Worm (Caenorhabditis elegans) whole organism, young adult: Measurements from ENCODE around the gene ceh-93.
A peak's percentile ranks its signal among the peaks of the same experiment; 100 is the strongest.

Experiments used
- B0019.2 ChIP-seq: fragments of 200-800 bp; sonication (Bioruptor generic); conservative IDR thresholded peaks from 2 replicates; pipeline ENCODE4 v1.3.6; 2022; ENCODE audit warnings: missing genetic modification reagents, missing genetic modification characterization, missing compliant biosample characterization
- B0035.1 ChIP-seq: sonication (generic microtip); optimal IDR thresholded peaks from 2 replicates; lab custom pipeline; 2016; ENCODE audit warnings: missing genetic modification characterization, mild to moderate bottlenecking, missing compliant biosample characterization, missing genotype, missing genetic modification reagents
- B0261.1 ChIP-seq: sonication (generic microtip); optimal IDR thresholded peaks from 2 replicates; lab custom pipeline; 2016; ENCODE audit warnings: mild to moderate bottlenecking, missing genetic modification characterization, moderate library complexity, missing compliant biosample characterization
- B0336.3 ChIP-seq: fragments of 200-800 bp; sonication (Bioruptor generic); IDR thresholded peaks from 2 replicates; pipeline ENCODE4 v1.3.6; 2022; ENCODE audit warnings: missing genetic modification characterization, missing compliant biosample characterization
- C06A6.2 ChIP-seq: fragments of 200-800 bp; sonication (Bioruptor generic); conservative IDR thresholded peaks from 2 replicates; pipeline ENCODE4 v1.3.6; 2022; ENCODE audit warnings: missing genetic modification characterization, missing compliant biosample characterization
- D2030.7 ChIP-seq: fragments of 200-800 bp; sonication (Bioruptor generic); IDR thresholded peaks from 2 replicates; pipeline ENCODE4 v1.3.6; 2022; ENCODE audit warnings: missing genetic modification reagents, missing genetic modification characterization, missing compliant biosample characterization
- F23B12.7 ChIP-seq: sonication (generic microtip); optimal IDR thresholded peaks from 2 replicates; lab custom pipeline; 2017; ENCODE audit warnings: missing genetic modification characterization, mild to moderate bottlenecking, missing compliant biosample characterization, antibody characterized with exemption, moderate library complexity; ENCODE audit not compliant: insufficient read depth
- F37B4.10 ChIP-seq: fragments of 200-800 bp; sonication (Bioruptor generic); IDR thresholded peaks from 2 replicates; pipeline ENCODE4 v1.3.6; 2022; ENCODE audit warnings: missing genetic modification characterization, missing compliant biosample characterization
- F52B5.7 ChIP-seq: sonication (generic microtip); optimal IDR thresholded peaks from 2 replicates; lab custom pipeline; 2016; ENCODE audit warnings: mild to moderate bottlenecking, missing genetic modification characterization, missing compliant biosample characterization
- F57A8.1 ChIP-seq: fragments of 200-800 bp; sonication (Bioruptor generic); optimal IDR thresholded peaks from 2 replicates; lab custom pipeline; 2018; ENCODE audit warnings: mild to moderate bottlenecking, missing genetic modification characterization, moderate library complexity, missing compliant biosample characterization
- ama-1 ChIP-seq, 3 experiments: fragments of 150-350 bp in 1 of 3; sonication (generic microtip) in 2 of 3; optimal IDR thresholded peaks; 2 replicates each; lab custom pipeline; 2014 to 2018; ENCODE audit warnings: missing biosample characterization in 2 of 3, missing genetic modification characterization in 2 of 3, missing genetic modification reagents in 2 of 3
- aptf-2 ChIP-seq: fragments of 200-800 bp; sonication (Bioruptor generic); conservative IDR thresholded peaks from 2 replicates; pipeline ENCODE4 v1.3.6; 2022; ENCODE audit warnings: missing genetic modification reagents, missing genetic modification characterization, missing compliant biosample characterization
- atf-7 ChIP-seq: sonication (generic microtip); optimal IDR thresholded peaks from 2 replicates; lab custom pipeline; 2017; ENCODE audit warnings: mild to moderate bottlenecking, missing genetic modification characterization, missing compliant biosample characterization
- athp-1 ChIP-seq: sonication (generic microtip); optimal IDR thresholded peaks from 2 replicates; lab custom pipeline; 2017; ENCODE audit warnings: mild to moderate bottlenecking, missing genetic modification characterization, missing compliant biosample characterization
- bed-2 ChIP-seq: fragments of 200-800 bp; sonication (Bioruptor generic); IDR thresholded peaks from 2 replicates; pipeline ENCODE4 v1.3.6; 2022; ENCODE audit warnings: missing genetic modification reagents, missing genetic modification characterization, missing compliant biosample characterization
- ccch-3 ChIP-seq: fragments of 200-800 bp; sonication (Bioruptor generic); optimal IDR thresholded peaks from 2 replicates; lab custom pipeline; 2018; ENCODE audit warnings: mild to moderate bottlenecking, missing genetic modification characterization, missing compliant biosample characterization
- cebp-2 ChIP-seq: fragments of 200-800 bp; sonication (Bioruptor generic); IDR thresholded peaks from 2 replicates; pipeline ENCODE4 v1.3.6; 2022; ENCODE audit warnings: missing genetic modification characterization, missing compliant biosample characterization
- ceh-100 ChIP-seq: fragments of 200-800 bp; sonication (Bioruptor generic); IDR thresholded peaks from 2 replicates; pipeline ENCODE4 v1.3.6; 2022; ENCODE audit warnings: missing genetic modification reagents, missing genetic modification characterization, missing compliant biosample characterization
- ceh-91 ChIP-seq: fragments of 200-800 bp; sonication (Bioruptor generic); IDR thresholded peaks from 2 replicates; pipeline ENCODE4 v1.3.6; 2022; ENCODE audit warnings: missing genetic modification reagents, missing genetic modification characterization, missing compliant biosample characterization
- dox-1 ChIP-seq: fragments of 200-800 bp; sonication (Bioruptor generic); IDR thresholded peaks from 2 replicates; pipeline ENCODE4 v1.3.6; 2022; ENCODE audit warnings: missing genetic modification reagents, missing genetic modification characterization, missing compliant biosample characterization
- dpff-1 ChIP-seq: sonication (generic microtip); optimal IDR thresholded peaks from 2 replicates; lab custom pipeline; 2017; ENCODE audit warnings: mild to moderate bottlenecking, missing genetic modification characterization, missing compliant biosample characterization
- dpl-1 ChIP-seq: fragments of 150-350 bp; optimal IDR thresholded peaks from 2 replicates; lab custom pipeline; 2014; ENCODE audit warnings: missing biosample characterization, missing genetic modification reagents, missing genetic modification characterization
- egrh-3 ChIP-seq: fragments of 200-800 bp; sonication (Bioruptor generic); IDR thresholded peaks from 2 replicates; pipeline ENCODE4 v1.3.6; 2022; ENCODE audit warnings: missing genetic modification reagents, missing genetic modification characterization, missing compliant biosample characterization
- hlh-26 ChIP-seq: fragments of 200-800 bp; sonication (Bioruptor generic); conservative IDR thresholded peaks from 2 replicates; pipeline ENCODE4 v1.3.6; 2022; ENCODE audit warnings: missing genetic modification reagents, missing genetic modification characterization, missing compliant biosample characterization
- lag-1 ChIP-seq: fragments of 200-800 bp; sonication (Bioruptor generic); IDR thresholded peaks from 2 replicates; pipeline ENCODE4 v1.3.6; 2022; ENCODE audit warnings: missing genetic modification reagents, missing genetic modification characterization, missing compliant biosample characterization
- let-526 ChIP-seq: fragments of 200-800 bp; sonication (Bioruptor generic); IDR thresholded peaks from 2 replicates; pipeline ENCODE4 v1.3.6; 2022; ENCODE audit warnings: missing genetic modification reagents, missing genetic modification characterization, missing compliant biosample characterization
- let-607 ChIP-seq, 2 experiments: fragments of 200-800 bp in 1 of 2; sonication (Bioruptor generic) in 1 of 2; sonication (generic microtip) in 1 of 2; optimal IDR thresholded peaks; 2 replicates each; lab custom pipeline; 2016 to 2018; ENCODE audit warnings: mild to moderate bottlenecking in 2 of 2, missing compliant biosample characterization in 2 of 2, missing genetic modification characterization in 2 of 2, moderate library complexity in 2 of 2, missing genotype in 1 of 2
- lin-26 ChIP-seq: fragments of 200-800 bp; sonication (Bioruptor generic); IDR thresholded peaks from 2 replicates; pipeline ENCODE4 v1.3.6; 2022; ENCODE audit warnings: missing genetic modification reagents, missing genetic modification characterization, missing compliant biosample characterization
- lin-40 ChIP-seq: sonication (generic microtip); optimal IDR thresholded peaks from 2 replicates; lab custom pipeline; 2016; ENCODE audit warnings: missing genetic modification characterization, mild to moderate bottlenecking, missing compliant biosample characterization, missing genotype, missing genetic modification reagents
- lin-54 ChIP-seq: fragments of 200-800 bp; sonication (Bioruptor generic); optimal IDR thresholded peaks from 2 replicates; lab custom pipeline; 2018; ENCODE audit warnings: mild to moderate bottlenecking, missing genetic modification characterization, missing compliant biosample characterization
- madf-6 ChIP-seq: fragments of 200-800 bp; sonication (Bioruptor generic); IDR thresholded peaks from 2 replicates; pipeline ENCODE4 v1.3.6; 2022; ENCODE audit warnings: missing genetic modification reagents, missing genetic modification characterization, missing compliant biosample characterization
- mel-28 ChIP-seq: sonication (generic microtip); optimal IDR thresholded peaks from 2 replicates; lab custom pipeline; 2016; ENCODE audit warnings: borderline replicate concordance, mild to moderate bottlenecking, missing genetic modification characterization, missing compliant biosample characterization
- mes-4 ChIP-seq: sonication (generic microtip); optimal IDR thresholded peaks from 2 replicates; lab custom pipeline; 2016; ENCODE audit warnings: missing genotype, missing genetic modification characterization, missing compliant biosample characterization
- nhr-120 ChIP-seq: fragments of 200-800 bp; sonication (Bioruptor generic); IDR thresholded peaks from 2 replicates; pipeline ENCODE4 v1.3.6; 2022; ENCODE audit warnings: missing genetic modification characterization, missing compliant biosample characterization
- nhr-80 ChIP-seq: sonication (generic microtip); optimal IDR thresholded peaks from 2 replicates; lab custom pipeline; 2016; ENCODE audit warnings: missing genetic modification characterization, missing compliant biosample characterization
- pha-4 ChIP-seq: fragments of 150-350 bp; sonication (generic microtip); optimal IDR thresholded peaks from 2 replicates; lab custom pipeline; 2014; ENCODE audit warnings: missing biosample characterization, missing genetic modification reagents, missing genetic modification characterization
- rcor-1 ChIP-seq: fragments of 200-800 bp; sonication (Bioruptor generic); IDR thresholded peaks from 2 replicates; pipeline ENCODE4 v1.3.6; 2022; ENCODE audit warnings: missing genetic modification reagents, missing genetic modification characterization, missing compliant biosample characterization
- snpc-1.1 ChIP-seq: sonication (generic microtip); optimal IDR thresholded peaks from 2 replicates; lab custom pipeline; 2017; ENCODE audit warnings: missing genetic modification characterization, mild to moderate bottlenecking, missing compliant biosample characterization, antibody characterized with exemption, moderate library complexity, missing genotype, missing genetic modification reagents; ENCODE audit not compliant: insufficient read depth
- somi-1 ChIP-seq: fragments of 200-800 bp; sonication (Bioruptor generic); optimal IDR thresholded peaks from 2 replicates; lab custom pipeline; 2018; ENCODE audit warnings: mild to moderate bottlenecking, missing genetic modification characterization, missing compliant biosample characterization
- zfh-2 ChIP-seq: fragments of 200-800 bp; sonication (Bioruptor generic); conservative IDR thresholded peaks from 2 replicates; pipeline ENCODE4 v1.3.6; 2022; ENCODE audit warnings: missing genetic modification reagents, missing genetic modification characterization, missing compliant biosample characterization
- ztf-25 ChIP-seq: fragments of 200-800 bp; sonication (Bioruptor generic); IDR thresholded peaks from 2 replicates; pipeline ENCODE4 v1.3.6; 2022; ENCODE audit warnings: missing genetic modification reagents, missing genetic modification characterization, missing compliant biosample characterization
- ztf-26 ChIP-seq: sonication (generic microtip); optimal IDR thresholded peaks from 2 replicates; lab custom pipeline; 2017; ENCODE audit warnings: missing genetic modification characterization, missing compliant biosample characterization

ceh-93 gene

ce11 chrX:423757-424156 lies 35.2 kb upstream of the ceh-93 start:
- TF ChIP-seq let-607 (tag; optimal IDR thresholded peaks at IDR 0.05; lab: Kevin White, UChicago) (no peak), lin-54 (no peak), nhr-80 (peak; percentile 44)

- peak in 1 of 2 experiments; percentile 1 for TF ChIP-seq let-607 (tag; optimal IDR thresholded peaks at IDR 0.05; lab: Kevin White, UChicago)
- no peak for TF ChIP-seq dpff-1 (tag; lab: Kevin White, UChicago)
- TF ChIP-seq athp-1 (tag; lab: Kevin White, UChicago) = no peak
- TF ChIP-seq rcor-1 = no peak
- 0 out of 2 replicates have a peak, but pooled peaks have one; percentile 53 for TF ChIP-seq hlh-26
- no peak for TF ChIP-seq F23B12.7
- TF ChIP-seq bed-2 (GFP tag; lab: Robert Waterston, UW) = no peak
- no peak for TF ChIP-seq lag-1 (GFP tag; lab: Robert Waterston, UW)
- TF ChIP-seq dox-1 (GFP tag; lab: Robert Waterston, UW) = 0 out of 2 replicates have a peak, but pooled peaks have one; percentile 5
- TF ChIP-seq zfh-2 = peak; percentile 89
- no peak for TF ChIP-seq ztf-25
- TF ChIP-seq lin-54 = no peak
- no peak for TF ChIP-seq F37B4.10 (GFP tag; lab: Robert Waterston, UW)
- TF ChIP-seq B0261.1 = no peak
- TF ChIP-seq mes-4 (tag; lab: Kevin White, UChicago) = peak; percentile 25
- TF ChIP-seq ama-1 (optimal IDR thresholded peaks at IDR 0.05; lab: Kevin White, UChicago) = no peak
- no peak for TF ChIP-seq ama-1 (GFP tag; optimal IDR thresholded peaks at IDR 0.05; lab: Kevin White, UChicago)
- TF ChIP-seq lin-40 = peak; percentile 90
- TF ChIP-seq B0035.1 = peak; percentile 11
- no peak for TF ChIP-seq ccch-3 (GFP tag; lab: Kevin White, UChicago)
- no peak for TF ChIP-seq somi-1
- no peak for TF ChIP-seq madf-6 (GFP tag; lab: Robert Waterston, UW)
- TF ChIP-seq dpl-1 (GFP tag; lab: Kevin White, UChicago) = no peak
- TF ChIP-seq egrh-3 (GFP tag; lab: Robert Waterston, UW) = peak; percentile 76; the same call in 1 of the 2 replicates
- 0 out of 2 replicates have a peak, but pooled peaks have one; percentile 14 for TF ChIP-seq nhr-120
- no peak for TF ChIP-seq cebp-2 (GFP tag; lab: Robert Waterston, UW)
- no peak for TF ChIP-seq let-526
- no peak for TF ChIP-seq mel-28 (tag; lab: Kevin White, UChicago)
- TF ChIP-seq C06A6.2 (GFP tag; lab: Robert Waterston, UW) = no peak
- no peak for TF ChIP-seq F57A8.1 (GFP tag; lab: Kevin White, UChicago)
- TF ChIP-seq F52B5.7 (tag; lab: Kevin White, UChicago) = no peak
- TF ChIP-seq D2030.7 (GFP tag; lab: Robert Waterston, UW) = no peak
- TF ChIP-seq atf-7 (tag; lab: Kevin White, UChicago) = no peak
- TF ChIP-seq ceh-91 = no peak
- TF ChIP-seq lin-26 (GFP tag; lab: Robert Waterston, UW) = peak; percentile 85
- TF ChIP-seq ztf-26 (tag; lab: Kevin White, UChicago) = peak; percentile 68
- TF ChIP-seq aptf-2 (GFP tag; lab: Robert Waterston, UW) = no peak
- no peak for TF ChIP-seq B0019.2 (GFP tag; lab: Robert Waterston, UW)
- TF ChIP-seq pha-4 (tag; lab: Kevin White, UChicago) = no peak
- TF ChIP-seq ceh-100 (GFP tag; lab: Robert Waterston, UW) = no peak
- no peak for TF ChIP-seq snpc-1.1 (tag; lab: Kevin White, UChicago)
- TF ChIP-seq B0336.3 (GFP tag; lab: Robert Waterston, UW) = no peak; the same call in 1 of the 2 replicates
Observed at ce11 chrX:421785-422657, 33.4 kb upstream of the ceh-93 start.
